Worm (Caenorhabditis elegans) whole organism, L4/young adult: ENCODE data around the gene K08E5.5.

Experiments used
- W03F9.2 ChIP-seq: fragments of 150-350 bp; optimal IDR thresholded peaks from 2 replicates; lab custom pipeline; 2014; ENCODE audit warnings: missing biosample characterization, missing genetic modification characterization
- dao-5 ChIP-seq: sonication (generic microtip); optimal IDR thresholded peaks from 2 replicates; lab custom pipeline; 2016; ENCODE audit warnings: missing genotype, missing genetic modification characterization, moderate library complexity, missing compliant biosample characterization
- him-1 ChIP-seq: sonication (generic microtip); optimal IDR thresholded peaks from 2 replicates; lab custom pipeline; 2016; ENCODE audit warnings: missing genotype, missing genetic modification reagents, missing genetic modification characterization, missing compliant biosample characterization

- TF ChIP-seq him-1 (tag; lab: Kevin White, UChicago) (no peak), W03F9.2 (no peak), dao-5 (tag; lab: Kevin White, UChicago) (no peak)
Observed at ce11 chrIII:10188912-10189311, 28.6 kb upstream of the K08E5.5 start, which contains the start of gene epac-1.
